Worm (Caenorhabditis elegans): ENCODE data around the gene phf-15.

DNA sequence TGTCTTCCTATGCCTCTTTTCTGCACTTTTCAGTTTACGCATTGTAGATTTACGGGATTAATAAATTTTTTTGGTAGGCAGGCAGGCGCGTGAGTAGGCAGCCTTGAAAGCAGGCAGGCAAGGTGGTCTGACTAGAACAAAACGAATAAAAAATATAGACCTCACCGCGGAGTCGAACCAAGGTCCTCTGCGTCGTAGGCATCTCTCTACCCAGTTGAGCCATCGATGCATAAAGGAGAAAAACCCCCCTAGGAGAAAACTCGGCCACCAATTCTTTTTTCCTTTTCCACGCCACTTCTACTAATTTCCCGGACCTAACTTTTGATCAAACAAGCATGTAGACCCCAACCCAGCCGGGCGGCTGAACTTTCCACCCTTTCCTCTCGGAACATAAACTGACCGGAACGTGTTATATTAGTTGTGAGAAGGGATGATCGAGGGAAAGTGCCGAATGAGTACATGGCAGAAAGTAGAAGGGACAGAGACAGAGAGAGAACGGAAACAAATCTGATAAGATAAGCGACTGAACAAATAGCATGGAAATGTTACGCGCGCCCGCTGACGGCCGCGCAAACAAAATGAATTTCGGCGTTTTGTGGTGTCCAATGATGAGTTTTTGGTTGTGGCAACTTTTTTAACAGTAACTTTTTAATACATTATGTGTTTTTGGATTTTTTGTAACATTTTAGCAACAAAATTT, 16.8 kb downstream of the phf-15 start:
- no peak for TF ChIP-seq flt-1 (GFP tag; IDR thresholded peaks at IDR 0.05)
- TF ChIP-seq cog-1 (tag; optimal IDR thresholded peaks at IDR 0.05) = no peak
